Worm (Caenorhabditis elegans) whole organism, L1 larva: Measurements from ENCODE around the gene T06D4.1.

Source experiments
- elt-2 ChIP-seq: sonication (generic microtip); optimal IDR thresholded peaks from 2 replicates; lab custom pipeline; 2016; ENCODE audit warnings: missing genetic modification characterization, mild to moderate bottlenecking, inconsistent platforms, missing compliant biosample characterization, missing genetic modification reagents
- mef-2 ChIP-seq: fragments of 150-350 bp; optimal IDR thresholded peaks from 2 replicates; lab custom pipeline; 2014; ENCODE audit warnings: missing biosample characterization, missing genetic modification characterization
- mep-1 ChIP-seq: fragments of 150-350 bp; optimal IDR thresholded peaks from 2 replicates; lab custom pipeline; 2014; ENCODE audit warnings: missing biosample characterization, missing genetic modification characterization
- snpc-4 ChIP-seq: fragments of 150-350 bp; optimal IDR thresholded peaks from 2 replicates; lab custom pipeline; 2014; ENCODE audit warnings: missing biosample characterization, missing genetic modification characterization

DNA sequence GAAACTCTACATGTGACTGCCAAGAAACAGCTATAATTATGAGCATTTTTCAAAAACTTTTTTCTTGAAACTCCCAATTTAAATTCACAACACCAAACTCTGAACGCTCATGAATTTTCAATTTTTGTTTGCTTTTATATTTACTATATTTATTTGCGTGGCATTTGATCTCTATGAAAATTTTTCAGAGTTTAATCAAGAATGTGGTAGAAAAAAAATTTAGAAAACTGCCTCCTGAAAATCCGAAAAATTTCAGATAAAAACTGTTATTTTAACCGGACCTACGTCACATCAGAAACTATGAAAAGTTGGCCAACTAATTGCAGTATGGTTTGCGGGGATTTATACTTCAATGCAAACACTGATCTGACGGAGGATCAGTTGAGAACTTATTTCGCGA is 49.6 kb upstream of the T06D4.1 start, which contains the start of gene irld-27:
- TF ChIP-seq elt-2 (tag; lab: Kevin White, UChicago) (no peak), mep-1 (no peak), mef-2 (tag; lab: Kevin White, UChicago) (no peak), snpc-4 (tag; lab: Kevin White, UChicago) (no peak)
